Worm (Caenorhabditis elegans) whole organism, young adult: ENCODE measurements around the gene nmgp-1.

ENCODE experiments used
- F23B12.7 ChIP-seq: sonication (generic microtip); optimal IDR thresholded peaks from 2 replicates; lab custom pipeline; 2017; ENCODE audit warnings: missing genetic modification characterization, mild to moderate bottlenecking, missing compliant biosample characterization, antibody characterized with exemption, moderate library complexity; ENCODE audit not compliant: insufficient read depth
- Y56A3A.18 ChIP-seq: fragments of 200-800 bp; sonication (Bioruptor generic); IDR thresholded peaks from 2 replicates; pipeline ENCODE4 v1.3.6; 2022; ENCODE audit warnings: missing genetic modification reagents, missing genetic modification characterization, missing compliant biosample characterization
- atf-7 ChIP-seq: sonication (generic microtip); optimal IDR thresholded peaks from 2 replicates; lab custom pipeline; 2017; ENCODE audit warnings: mild to moderate bottlenecking, missing genetic modification characterization, missing compliant biosample characterization
- dpl-1 ChIP-seq: fragments of 150-350 bp; optimal IDR thresholded peaks from 2 replicates; lab custom pipeline; 2014; ENCODE audit warnings: missing biosample characterization, missing genetic modification reagents, missing genetic modification characterization
- hmg-20 ChIP-seq: fragments of 200-800 bp; sonication (Bioruptor generic); IDR thresholded peaks from 2 replicates; pipeline ENCODE4 v1.3.6; 2022; ENCODE audit warnings: missing genetic modification reagents, missing genetic modification characterization, missing compliant biosample characterization
- unc-62 ChIP-seq: fragments of 150-350 bp; optimal IDR thresholded peaks from 2 replicates; lab custom pipeline; 2014; ENCODE audit warnings: missing biosample characterization, missing genetic modification reagents, missing genetic modification characterization
- zim-3 ChIP-seq: sonication (generic microtip); optimal IDR thresholded peaks from 2 replicates; lab custom pipeline; 2017; ENCODE audit warnings: mild to moderate bottlenecking, missing genetic modification characterization, moderate library complexity, missing compliant biosample characterization
- ztf-22 ChIP-seq: fragments of 200-800 bp; sonication (Bioruptor generic); optimal IDR thresholded peaks from 2 replicates; lab custom pipeline; 2018; ENCODE audit warnings: mild to moderate bottlenecking, missing genetic modification characterization, moderate library complexity, missing compliant biosample characterization
- ztf-3 ChIP-seq: fragments of 200-800 bp; sonication (Bioruptor generic); optimal IDR thresholded peaks from 2 replicates; lab custom pipeline; 2018; ENCODE audit warnings: mild to moderate bottlenecking, missing genetic modification characterization, missing compliant biosample characterization

DNA sequence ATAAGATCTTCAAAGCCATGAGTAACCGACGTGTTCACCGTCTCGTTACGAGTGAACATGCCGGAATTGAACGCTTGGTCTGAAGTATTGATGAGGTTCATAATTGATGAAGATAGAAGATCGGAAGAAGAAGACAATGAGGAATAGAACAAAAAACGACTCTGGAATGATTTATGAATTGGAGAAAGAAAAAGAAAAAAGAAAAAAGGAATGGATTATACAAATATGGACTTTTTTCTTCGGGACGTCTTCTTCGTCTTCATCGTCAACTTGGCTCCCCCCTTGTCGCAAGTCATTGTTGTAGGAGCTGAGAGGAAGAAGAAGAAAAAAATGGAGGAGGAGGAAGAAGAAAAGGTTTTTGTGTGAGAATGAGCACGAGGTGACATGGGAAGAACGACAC lies 33.7 kb upstream of the nmgp-1 start, which contains the start of gene srsy-2:
- TF ChIP-seq Y56A3A.18 (no peak), F23B12.7 (no peak), atf-7 (tag; lab: Kevin White, UChicago) (no peak), hmg-20 (no peak), unc-62 (GFP tag; lab: Kevin White, UChicago) (no peak), dpl-1 (no peak), ztf-22 (GFP tag; lab: Kevin White, UChicago) (no peak), zim-3 (tag; lab: Kevin White, UChicago) (no peak), ztf-3 (GFP tag; lab: Kevin White, UChicago) (no peak)
